Fruit fly (Drosophila melanogaster) whole organism, wandering third instar larva: ENCODE results near the gene capu.

Experiments
- h ChIP-seq: fragments of 200-800 bp; sonication (Bioruptor generic); optimal IDR thresholded peaks from 3 replicates; lab custom pipeline; 2016; ENCODE audit warnings: missing biosample characterization, mild to moderate bottlenecking, missing genetic modification characterization
- pan ChIP-seq: fragments of >200 bp; optimal IDR thresholded peaks from 2 replicates; lab custom pipeline; 2017
- tai ChIP-seq: sonication (Bioruptor generic); optimal IDR thresholded peaks from 2 replicates; lab custom pipeline; 2016; ENCODE audit warnings: missing biosample characterization, missing genetic modification characterization

DNA sequence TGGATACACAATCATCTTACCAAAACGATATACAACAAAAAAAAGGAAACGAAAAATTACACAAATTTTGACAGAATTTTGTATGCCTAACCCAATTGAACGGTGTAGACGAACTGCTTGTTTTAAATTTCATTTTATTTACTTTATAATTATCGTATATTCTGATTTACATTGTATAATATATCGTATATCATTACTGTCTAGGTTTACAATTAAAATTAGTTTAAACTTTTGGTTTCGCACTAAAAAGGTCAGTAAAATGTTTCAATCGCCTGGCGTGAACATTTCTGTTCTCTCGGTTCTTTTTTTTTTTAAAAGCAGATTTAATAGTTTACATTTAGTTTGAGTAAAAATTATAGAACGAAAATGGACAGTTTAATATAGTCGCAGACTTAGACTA is at the start of gene capu:
- TF ChIP-seq pan (lab: Kevin White, UChicago) (no peak), h (GFP tag; lab: Kevin White, UChicago) (no peak), tai (GFP tag; lab: Kevin White, UChicago) (no peak)
